Worm (Caenorhabditis elegans): Measurements from ENCODE around the gene gly-11.

ce11 chrIII:12194190-12194589, 17.1 kb upstream of the gly-11 start, which contains the start of gene Y75B8A.44:
- TF ChIP-seq F57C9.4 (tag; optimal IDR thresholded peaks at IDR 0.05) (no peak), xnd-1 (tag; optimal IDR thresholded peaks at IDR 0.05) (no peak), F33H1.4 (GFP tag; IDR thresholded peaks at IDR 0.05) (no peak), attf-5 (GFP tag; optimal IDR thresholded peaks at IDR 0.05) (no peak), K12H6.12 (tag; optimal IDR thresholded peaks at IDR 0.05) (no peak), D2030.7 (GFP tag; IDR thresholded peaks at IDR 0.05) (no peak), ama-1 (optimal IDR thresholded peaks at IDR 0.05) (no peak), ama-1 (GFP tag; optimal IDR thresholded peaks at IDR 0.05) (no peak), nhr-90 (tag; optimal IDR thresholded peaks at IDR 0.05) (no peak), ztf-6 (GFP tag; IDR thresholded peaks at IDR 0.05) (no peak), nfya-1 (tag; optimal IDR thresholded peaks at IDR 0.05; ENCODE audit: borderline replicate concordance, insufficient read depth) (no peak)
